Fruit fly (Drosophila melanogaster) whole organism, wandering third instar larva: Measurements from ENCODE around the gene CG31249.

Experiments used
- Abd-B ChIP-seq: fragments of >200 bp; optimal IDR thresholded peaks from 2 replicates; lab custom pipeline; 2017; ENCODE audit warnings: missing biosample characterization, missing genetic modification characterization
- CG32264 ChIP-seq: fragments of 200-800 bp; sonication (Bioruptor generic); optimal IDR thresholded peaks from 2 replicates; lab custom pipeline; 2016; ENCODE audit warnings: missing biosample characterization, missing genetic modification characterization
- CG9705 ChIP-seq: fragments of 200-800 bp; sonication (Bioruptor generic); optimal IDR thresholded peaks from 2 replicates; lab custom pipeline; 2018; ENCODE audit warnings: missing biosample characterization, mild to moderate bottlenecking, missing genetic modification characterization
- Hr78 ChIP-seq: fragments of >200 bp; optimal IDR thresholded peaks from 2 replicates; lab custom pipeline; 2017; ENCODE audit warnings: missing biosample characterization, missing genetic modification characterization
- Myc ChIP-seq: fragments of >200 bp; optimal IDR thresholded peaks from 2 replicates; lab custom pipeline; 2017
- Rel ChIP-seq, 2 experiments: fragments of 200-800 bp; sonication (Bioruptor generic) in 1 of 2; optimal IDR thresholded peaks; 2 replicates in 1 of 2; 3 replicates in 1 of 2; lab custom pipeline; 2016 to 2019; ENCODE audit warnings: mild to moderate bottlenecking in 2 of 2, missing biosample characterization in 2 of 2, missing genetic modification characterization in 2 of 2, moderate library complexity in 1 of 2
- dl ChIP-seq, 2 experiments: fragments of 175-275, 200-275 bp in 1 of 2; fragments of 200-275 bp in 1 of 2; sonication (Bioruptor generic); optimal IDR thresholded peaks; lab custom pipeline; 2018; ENCODE audit warnings: mild to moderate bottlenecking in 2 of 2, missing biosample characterization in 2 of 2, missing genetic modification characterization in 2 of 2, moderate library complexity in 2 of 2; ENCODE audit not compliant: partially characterized antibody in 2 of 2, insufficient read depth in 1 of 2
- dmrt93B ChIP-seq: fragments of 200-800 bp; sonication (Bioruptor generic); optimal IDR thresholded peaks from 2 replicates; lab custom pipeline; 2018; ENCODE audit warnings: missing biosample characterization, mild to moderate bottlenecking, missing genetic modification characterization
- rgr ChIP-seq: fragments of 200-800 bp; sonication (Bioruptor generic); optimal IDR thresholded peaks from 3 replicates; lab custom pipeline; 2016; ENCODE audit warnings: missing biosample characterization, mild to moderate bottlenecking, missing genetic modification characterization
- usp ChIP-seq: fragments of >200 bp; optimal IDR thresholded peaks from 2 replicates; lab custom pipeline; 2017; ENCODE audit warnings: missing biosample characterization, missing genetic modification characterization

- TF ChIP-seq dmrt93B (GFP tag; lab: Kevin White, UChicago) (no peak), CG9705 (no peak), Hr78 (GFP tag; lab: Kevin White, UChicago) (no peak), CG32264 (GFP tag; lab: Kevin White, UChicago) (no peak), dl (GFP tag; optimal IDR thresholded peaks at IDR 0.05; lab: Kevin White, UChicago; ENCODE audit: insufficient read depth in 1 of 2, partially characterized antibody in 2 of 2) (no peak), usp (no peak), rgr (GFP tag; lab: Kevin White, UChicago) (no peak), Rel (GFP tag; optimal IDR thresholded peaks at IDR 0.05; lab: Kevin White, UChicago) (no peak), Rel (tag; optimal IDR thresholded peaks at IDR 0.05; lab: Kevin White, UChicago) (no peak), Myc (lab: Kevin White, UChicago) (no peak), Abd-B (GFP tag; lab: Kevin White, UChicago) (no peak)
Measured at dm6 chr3R:17666797-17667156, 20.1 kb downstream of the CG31249 start.
